Worm (Caenorhabditis elegans) whole organism, L4 larva: ENCODE data around the gene hrpf-2.
A peak's percentile ranks its signal among the peaks of the same experiment; 100 is the strongest.
"Not testable (repeated sequence)": the region's sequence is repeated elsewhere in the genome, so short reads cannot be mapped to it uniquely, and the experiment has no call there.

Experiments used
- F26F4.8 ChIP-seq: fragments of 200-800 bp; sonication (Bioruptor generic); conservative IDR thresholded peaks from 2 replicates; pipeline ENCODE4 v1.3.6; 2022; ENCODE audit warnings: missing genetic modification characterization, missing compliant biosample characterization
- F37D6.2 ChIP-seq: sonication (generic microtip); optimal IDR thresholded peaks from 2 replicates; lab custom pipeline; 2016; ENCODE audit warnings: mild to moderate bottlenecking, missing genetic modification characterization, missing compliant biosample characterization
- F49E8.2 ChIP-seq: sonication (generic microtip); optimal IDR thresholded peaks from 2 replicates; lab custom pipeline; 2016; ENCODE audit warnings: missing compliant biosample characterization, mild to moderate bottlenecking, missing genetic modification characterization, borderline replicate concordance
- R02D3.7 ChIP-seq: fragments of 150-350 bp; sonication (generic microtip); optimal IDR thresholded peaks from 3 replicates; lab custom pipeline; 2014; ENCODE audit warnings: missing biosample characterization, missing genetic modification characterization
- T20F7.1 ChIP-seq: fragments of 200-800 bp; sonication (Bioruptor generic); optimal IDR thresholded peaks from 2 replicates; lab custom pipeline; 2018; ENCODE audit warnings: mild to moderate bottlenecking, missing genetic modification characterization, missing compliant biosample characterization
- ZK546.5 ChIP-seq, 2 experiments: sonication (generic microtip); optimal IDR thresholded peaks; 2 replicates each; lab custom pipeline; 2017; ENCODE audit warnings: missing biosample characterization in 2 of 2, missing genetic modification characterization in 2 of 2
- attf-4 ChIP-seq: sonication (generic microtip); optimal IDR thresholded peaks from 3 replicates; lab custom pipeline; 2017; ENCODE audit warnings: missing biosample characterization, missing genetic modification characterization
- ceh-20 ChIP-seq: fragments of 200-800 bp; sonication (Bioruptor generic); IDR thresholded peaks from 2 replicates; pipeline ENCODE4 v1.3.6; 2022; ENCODE audit warnings: missing genetic modification reagents, missing genetic modification characterization, missing compliant biosample characterization
- ceh-28 ChIP-seq: fragments of 150-350 bp; optimal IDR thresholded peaks from 2 replicates; lab custom pipeline; 2014; ENCODE audit warnings: missing biosample characterization, missing genetic modification reagents, missing genetic modification characterization
- ceh-44 ChIP-seq: fragments of 200-800 bp; sonication (Bioruptor generic); IDR thresholded peaks from 2 replicates; pipeline ENCODE4 v1.3.6; 2022; ENCODE audit warnings: missing genetic modification reagents, missing genetic modification characterization, missing compliant biosample characterization
- ces-1 ChIP-seq: fragments of 150-350 bp; sonication (generic microtip); optimal IDR thresholded peaks from 4 replicates; lab custom pipeline; 2014; ENCODE audit warnings: missing biosample characterization, missing genetic modification reagents, missing genetic modification characterization
- daf-12 ChIP-seq: fragments of 150-350 bp; optimal IDR thresholded peaks from 2 replicates; lab custom pipeline; 2014; ENCODE audit warnings: missing biosample characterization, missing genetic modification reagents, missing genetic modification characterization
- daf-8 ChIP-seq: fragments of 200-800 bp; sonication (Bioruptor generic); IDR thresholded peaks from 2 replicates; pipeline ENCODE4 v1.3.6; 2022; ENCODE audit warnings: missing genetic modification characterization, missing compliant biosample characterization
- dmd-9 ChIP-seq: fragments of 200-800 bp; sonication (Bioruptor generic); IDR thresholded peaks from 2 replicates; pipeline ENCODE4 v1.3.6; 2022; ENCODE audit warnings: missing genetic modification reagents, missing genetic modification characterization, missing compliant biosample characterization
- dve-1 ChIP-seq: sonication (generic microtip); optimal IDR thresholded peaks from 2 replicates; lab custom pipeline; 2017; ENCODE audit warnings: antibody characterized with exemption, mild to moderate bottlenecking, missing genetic modification characterization, missing compliant biosample characterization; ENCODE audit not compliant: insufficient read depth
- egl-43 ChIP-seq: fragments of 200-800 bp; sonication (Bioruptor generic); IDR thresholded peaks from 2 replicates; pipeline ENCODE4 v1.3.6; 2022; ENCODE audit warnings: missing genetic modification reagents, missing genetic modification characterization, missing compliant biosample characterization
- hlh-11 ChIP-seq: fragments of 200-800 bp; sonication (Bioruptor generic); optimal IDR thresholded peaks from 2 replicates; lab custom pipeline; 2018; ENCODE audit warnings: mild to moderate bottlenecking, missing genetic modification characterization, missing compliant biosample characterization
- hlh-30 ChIP-seq: sonication (generic microtip); optimal IDR thresholded peaks from 2 replicates; lab custom pipeline; 2017; ENCODE audit warnings: antibody characterized with exemption, mild to moderate bottlenecking, missing genetic modification characterization, missing compliant biosample characterization; ENCODE audit not compliant: insufficient read depth
- hmg-1.1 ChIP-seq: fragments of 200-800 bp; sonication (Bioruptor generic); IDR thresholded peaks from 2 replicates; pipeline ENCODE4 v1.3.6; 2022; ENCODE audit warnings: missing genetic modification reagents, missing genetic modification characterization, missing compliant biosample characterization
- lim-7 ChIP-seq: fragments of 200-800 bp; sonication (Bioruptor generic); IDR thresholded peaks from 2 replicates; pipeline ENCODE4 v1.3.6; 2022; ENCODE audit warnings: missing genetic modification characterization, missing compliant biosample characterization
- lin-1 ChIP-seq: fragments of 200-800 bp; sonication (Bioruptor generic); IDR thresholded peaks from 2 replicates; pipeline ENCODE4 v1.3.6; 2022; ENCODE audit warnings: missing genetic modification reagents, missing genetic modification characterization, missing compliant biosample characterization
- mep-1 ChIP-seq: fragments of 150-350 bp; sonication (generic microtip); optimal IDR thresholded peaks from 3 replicates; lab custom pipeline; 2014; ENCODE audit warnings: missing biosample characterization, missing genetic modification characterization
- mxl-2 ChIP-seq: fragments of 200-800 bp; sonication (Bioruptor generic); conservative IDR thresholded peaks from 2 replicates; pipeline ENCODE4 v1.3.6; 2022; ENCODE audit warnings: missing genetic modification reagents, missing genetic modification characterization, missing compliant biosample characterization
- nhr-102 ChIP-seq: sonication (generic microtip); optimal IDR thresholded peaks from 2 replicates; lab custom pipeline; 2016; ENCODE audit warnings: mild to moderate bottlenecking, missing genetic modification characterization, moderate library complexity, missing compliant biosample characterization
- nhr-42 ChIP-seq: fragments of 200-800 bp; sonication (Bioruptor generic); IDR thresholded peaks from 2 replicates; pipeline ENCODE4 v1.3.6; 2022; ENCODE audit warnings: missing genetic modification characterization, missing compliant biosample characterization
- nhr-48 ChIP-seq: sonication (generic microtip); optimal IDR thresholded peaks from 2 replicates; lab custom pipeline; 2016; ENCODE audit warnings: mild to moderate bottlenecking, missing genetic modification characterization, missing compliant biosample characterization
- nhr-6 ChIP-seq: fragments of 150-350 bp; optimal IDR thresholded peaks from 2 replicates; lab custom pipeline; 2014; ENCODE audit warnings: missing biosample characterization, missing genetic modification characterization
- nhr-76 ChIP-seq: fragments of 150-350 bp; optimal IDR thresholded peaks from 2 replicates; lab custom pipeline; 2014; ENCODE audit warnings: missing biosample characterization, missing genetic modification characterization
- pha-4 ChIP-seq, 2 experiments: fragments of 150-350 bp in 1 of 2; fragments of 200-800 bp in 1 of 2; sonication (Bioruptor generic) in 1 of 2; IDR thresholded peaks in 1 of 2; optimal IDR thresholded peaks in 1 of 2; 2 replicates each; pipeline versions ENCODE4 v1.3.6 to Lab custom; 2014 to 2022; ENCODE audit warnings: missing genetic modification characterization in 2 of 2, missing genetic modification reagents in 2 of 2, missing biosample characterization in 1 of 2, missing compliant biosample characterization in 1 of 2
- rbr-2 ChIP-seq: sonication (generic microtip); optimal IDR thresholded peaks from 2 replicates; lab custom pipeline; 2016; ENCODE audit warnings: missing genotype, missing genetic modification characterization, missing compliant biosample characterization
- saeg-2 ChIP-seq: fragments of 200-800 bp; sonication (Bioruptor generic); IDR thresholded peaks from 2 replicates; pipeline ENCODE4 v1.3.6; 2022; ENCODE audit warnings: missing genetic modification reagents, missing genetic modification characterization, missing compliant biosample characterization
- snpc-1.2 ChIP-seq: fragments of 200-800 bp; sonication (Bioruptor generic); IDR thresholded peaks from 2 replicates; pipeline ENCODE4 v1.3.6; 2022; ENCODE audit warnings: missing genetic modification reagents, missing genetic modification characterization, missing compliant biosample characterization
- spr-3 ChIP-seq: fragments of 200-800 bp; sonication (Bioruptor generic); optimal IDR thresholded peaks from 2 replicates; lab custom pipeline; 2018; ENCODE audit warnings: mild to moderate bottlenecking, missing genetic modification characterization, missing compliant biosample characterization
- unc-39 ChIP-seq: sonication (generic microtip); optimal IDR thresholded peaks from 2 replicates; lab custom pipeline; 2017; ENCODE audit warnings: missing biosample characterization, missing genetic modification characterization
- vab-7 ChIP-seq: fragments of 200-800 bp; sonication (Bioruptor generic); IDR thresholded peaks from 2 replicates; pipeline ENCODE4 v1.3.6; 2022; ENCODE audit warnings: missing genetic modification reagents, missing genetic modification characterization, missing compliant biosample characterization
- zag-1 ChIP-seq: fragments of 150-350 bp; optimal IDR thresholded peaks from 2 replicates; lab custom pipeline; 2014; ENCODE audit warnings: missing biosample characterization, missing genetic modification characterization
- zfp-3 ChIP-seq: fragments of 200-800 bp; sonication (Bioruptor generic); conservative IDR thresholded peaks from 2 replicates; pipeline ENCODE4 v1.3.6; 2022; ENCODE audit warnings: missing genetic modification reagents, missing genetic modification characterization, missing compliant biosample characterization
- zip-11 ChIP-seq: fragments of 200-800 bp; sonication (Bioruptor generic); IDR thresholded peaks from 2 replicates; pipeline ENCODE4 v1.3.6; 2022; ENCODE audit warnings: missing genetic modification characterization, missing compliant biosample characterization

hrpf-2 gene

DNA sequence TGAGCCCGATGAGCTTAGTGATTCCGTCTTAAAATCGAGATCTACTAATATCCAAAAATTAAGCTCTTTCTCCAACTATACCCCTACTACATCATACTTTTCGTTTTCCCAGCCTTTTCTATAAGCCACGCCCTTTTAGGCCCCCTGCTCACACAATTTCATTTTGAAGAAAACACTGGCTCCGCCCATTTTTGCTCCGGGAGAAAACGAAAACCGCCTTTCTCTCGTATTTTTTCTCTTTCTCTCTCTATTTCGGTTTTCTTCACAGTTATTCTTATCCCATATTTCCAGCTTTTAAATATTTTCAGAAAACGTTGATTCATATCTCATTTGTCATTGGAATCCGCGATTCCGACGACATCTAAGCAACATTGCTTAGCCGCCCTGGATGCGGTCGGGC is 14.7 kb downstream of the hrpf-2 start, which contains the start of gene Y73B6BL.47:
TSS of gene Y73B6BL.47 (plus strand) at position 301 of the 400 bp plus-strand sequence.
- TF ChIP-seq pha-4 (GFP tag; IDR thresholded peaks at IDR 0.05; lab: Robert Waterston, UW) (no peak), pha-4 (tag; optimal IDR thresholded peaks at IDR 0.05; lab: Kevin White, UChicago) (no peak), daf-12 (tag; lab: Kevin White, UChicago) (no peak), dmd-9 (GFP tag; lab: Robert Waterston, UW) (no peak), F26F4.8 (GFP tag; lab: Robert Waterston, UW) (no peak), hlh-30 (tag; lab: Kevin White, UChicago) (no peak), egl-43 (no peak), T20F7.1 (GFP tag; lab: Kevin White, UChicago) (no peak), ZK546.5 (tag; optimal IDR thresholded peaks at IDR 0.05; lab: Kevin White, UChicago) (no peak), F49E8.2 (tag; lab: Kevin White, UChicago) (no peak), attf-4 (tag; lab: Kevin White, UChicago) (no peak), zag-1 (tag; lab: Kevin White, UChicago) (no peak)
- TF ChIP-seq, all 104 proteins: peak for 0

DNA sequence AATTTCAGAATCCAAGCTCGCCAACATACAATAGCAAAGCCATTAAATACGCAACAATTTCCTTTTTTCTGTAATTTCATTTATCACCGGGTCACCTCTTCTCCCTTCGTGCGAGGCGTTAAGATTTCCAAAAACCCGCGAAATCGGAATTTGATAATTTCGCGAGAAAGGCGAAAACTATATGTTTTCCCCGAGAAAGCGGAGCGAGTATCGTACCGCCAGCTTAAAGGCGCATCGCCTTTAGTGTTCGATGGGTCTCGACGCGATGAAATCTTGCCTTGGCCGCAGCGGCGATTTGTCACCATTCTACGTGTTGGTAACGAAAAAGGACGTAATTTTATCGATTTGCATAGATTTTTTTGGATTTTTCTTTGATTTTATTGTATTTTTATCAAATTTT is 28.5 kb downstream of the hrpf-2 start:
- TF ChIP-seq snpc-1.2 (GFP tag; lab: Robert Waterston, UW), result peak; percentile 75

DNA sequence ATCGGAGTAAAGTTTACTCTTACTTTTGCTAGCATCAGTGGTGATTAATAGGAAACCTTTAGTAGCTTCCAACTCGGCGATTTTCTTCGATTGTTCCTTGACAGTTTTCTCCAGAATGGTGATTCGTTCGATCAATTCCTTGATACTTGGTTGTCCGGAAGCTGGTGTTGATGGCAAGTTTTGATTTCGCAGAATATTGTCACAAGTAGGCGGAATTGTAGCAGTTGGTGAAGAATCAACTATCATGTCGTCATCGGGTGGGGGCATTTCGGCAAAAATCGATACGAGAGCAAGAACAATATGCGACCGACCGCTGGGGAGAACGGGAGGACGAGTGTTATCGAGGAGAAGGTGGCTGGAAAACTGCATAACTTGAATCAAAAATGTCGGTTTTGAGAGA is 29.1 kb downstream of the hrpf-2 start, which contains the start of gene Y73B6BL.289:
TSS of gene Y73B6BL.289 (plus strand) at position 301 of the 400 bp plus-strand sequence.
- not testable (repeated sequence) for TF ChIP-seq spr-3 (GFP tag; lab: Kevin White, UChicago); nhr-76 (tag; lab: Kevin White, UChicago); ceh-20
- TF ChIP-seq, all 104 proteins: peak for 0; not testable (repeated sequence) for 104

DNA sequence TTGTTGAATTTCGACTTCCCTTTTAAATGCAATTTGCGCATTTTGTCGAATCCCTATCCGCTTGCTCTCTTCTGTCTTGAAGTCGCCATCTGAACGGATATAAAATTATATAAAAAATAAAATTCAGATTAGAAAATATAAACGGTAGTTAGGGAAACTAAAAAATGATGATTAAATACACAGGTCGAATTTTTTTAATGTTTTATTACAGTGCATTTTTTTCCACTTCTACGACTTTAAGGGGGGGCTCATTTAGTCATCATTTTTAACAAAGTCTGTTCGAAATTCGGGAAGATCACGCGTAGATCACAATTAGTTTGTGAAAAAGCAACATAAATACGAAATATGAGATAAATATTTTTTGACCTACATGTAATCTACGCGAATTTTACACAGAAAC is 33.4 kb downstream of the hrpf-2 start, which contains the start of gene Y73B6BL.14:
TSS of gene Y73B6BL.14 (minus strand) at position 101 of the 400 bp plus-strand sequence.
- TF ChIP-seq nhr-48 (tag; lab: Kevin White, UChicago) (no peak), nhr-42 (GFP tag; lab: Robert Waterston, UW) (no peak), hlh-11 (no peak), R02D3.7 (tag; lab: Kevin White, UChicago) (no peak)
- TF ChIP-seq, all 104 proteins: peak for 0

DNA sequence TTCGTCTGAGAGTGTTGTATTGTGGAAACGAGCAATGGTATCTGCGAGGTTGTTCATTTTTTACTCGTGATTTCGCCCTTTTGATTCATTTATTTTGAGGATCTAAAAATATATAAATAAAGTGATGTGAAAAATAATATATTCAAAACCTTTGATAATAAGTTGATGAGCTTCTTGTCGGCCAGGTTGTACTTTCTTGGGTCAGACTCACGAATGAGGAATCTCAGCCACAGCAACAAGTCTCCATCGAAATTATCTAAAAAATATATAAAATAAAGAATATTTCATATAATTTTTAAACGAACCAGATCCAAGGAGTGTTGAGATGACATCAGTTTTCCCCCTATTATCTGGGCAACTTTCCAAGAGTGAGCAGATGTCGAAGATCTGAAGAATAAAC is 33.9 kb downstream of the hrpf-2 start, which contains the start of gene Y73B6BL.288:
TSS of gene Y73B6BL.288 (minus strand) at position 101 of the 400 bp plus-strand sequence.
- TF ChIP-seq pha-4 (GFP tag; IDR thresholded peaks at IDR 0.05; lab: Robert Waterston, UW) (no peak), pha-4 (tag; optimal IDR thresholded peaks at IDR 0.05; lab: Kevin White, UChicago) (no peak), ceh-44 (no peak)

DNA sequence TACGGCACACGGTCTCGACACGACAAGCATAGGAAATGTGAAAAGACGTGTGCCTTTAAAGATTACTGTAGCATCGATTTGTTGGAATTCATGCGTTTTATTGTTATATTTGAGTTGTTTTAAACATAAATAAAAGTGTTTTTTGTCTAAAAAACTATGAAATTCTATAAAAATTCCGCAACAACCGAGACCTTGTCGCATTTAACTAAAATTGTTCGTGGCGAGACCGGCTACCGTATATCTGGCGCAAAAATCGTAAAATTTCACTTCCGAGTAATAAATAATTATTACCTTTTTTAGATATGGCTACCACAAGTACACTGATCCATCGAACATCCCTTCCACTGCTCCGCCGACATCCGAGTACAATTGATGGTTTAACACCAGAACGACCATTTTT is 39.0 kb downstream of the hrpf-2 start, which contains the start of gene ipla-6:
TSS of gene ipla-6 (plus strand) at position 301 of the 400 bp plus-strand sequence.
- TF ChIP-seq nhr-102 (tag; lab: Kevin White, UChicago) (no peak), lim-7 (GFP tag; lab: Robert Waterston, UW) (no peak), rbr-2 (no peak), hmg-1.1 (GFP tag; lab: Robert Waterston, UW) (no peak)

DNA sequence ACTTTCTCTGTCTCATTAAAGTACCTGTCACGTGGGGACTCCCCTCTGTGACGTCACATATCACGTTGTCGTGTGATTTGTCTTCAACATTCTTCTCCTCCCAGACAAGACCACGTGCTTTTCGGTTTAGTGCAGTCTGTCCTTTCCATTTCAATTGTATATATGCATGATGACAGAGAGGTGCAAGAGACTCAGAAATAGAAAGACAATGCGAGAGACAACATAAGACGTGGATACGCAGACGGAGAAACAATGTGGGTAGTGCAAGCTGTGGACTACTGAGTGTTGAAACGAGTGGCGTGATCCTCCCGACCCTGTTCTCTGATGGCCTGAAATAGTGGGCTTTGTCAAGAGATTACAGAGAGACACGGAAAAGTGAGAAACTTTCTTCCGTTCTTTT is 39.6 kb downstream of the hrpf-2 start:
- TF ChIP-seq zip-11 (GFP tag; lab: Robert Waterston, UW) (no peak), mxl-2 (GFP tag; lab: Robert Waterston, UW) (peak; percentile 75), unc-39 (no peak), nhr-102 (tag; lab: Kevin White, UChicago) (peak; percentile 96), ces-1 (GFP tag; lab: Kevin White, UChicago) (no peak), zfp-3 (peak; percentile 83; the same call in 1 of the 2 replicates), ZK546.5 (tag; optimal IDR thresholded peaks at IDR 0.05; lab: Kevin White, UChicago) (peak in 1 of 2 experiments; percentile 2), nhr-6 (tag; lab: Kevin White, UChicago) (peak; percentile 84), hmg-1.1 (GFP tag; lab: Robert Waterston, UW) (peak; percentile 85), daf-8 (GFP tag; lab: Robert Waterston, UW) (no peak), mep-1 (tag; lab: Kevin White, UChicago) (peak; percentile 95), lin-1 (GFP tag; lab: Robert Waterston, UW) (peak; percentile 92), rbr-2 (peak; percentile 75), vab-7 (GFP tag; lab: Robert Waterston, UW) (peak; percentile 52; the same call in 1 of the 2 replicates), F37D6.2 (tag; lab: Kevin White, UChicago) (peak; percentile 73), saeg-2 (GFP tag; lab: Robert Waterston, UW) (peak; percentile 91), dve-1 (tag; lab: Kevin White, UChicago) (peak; percentile 99), ceh-28 (tag; lab: Kevin White, UChicago) (no peak)
